Worm (Caenorhabditis elegans) whole organism, L2 larva: ENCODE data around the gene F56H9.6.

Experiments
- R02D3.7 ChIP-seq: fragments of 150-350 bp; optimal IDR thresholded peaks from 2 replicates; lab custom pipeline; 2014; ENCODE audit warnings: missing biosample characterization, missing genetic modification characterization
- lin-39 ChIP-seq: fragments of 150-350 bp; optimal IDR thresholded peaks from 2 replicates; lab custom pipeline; 2014; ENCODE audit warnings: missing biosample characterization, missing genetic modification reagents, missing genetic modification characterization
- nhr-11 ChIP-seq: fragments of 150-350 bp; optimal IDR thresholded peaks from 2 replicates; lab custom pipeline; 2014; ENCODE audit warnings: missing biosample characterization, missing genetic modification characterization
- snpc-4 ChIP-seq: fragments of 150-350 bp; optimal IDR thresholded peaks from 2 replicates; lab custom pipeline; 2014; ENCODE audit warnings: missing biosample characterization, missing genetic modification characterization
- ztf-4 ChIP-seq: fragments of 150-350 bp; optimal IDR thresholded peaks from 2 replicates; lab custom pipeline; 2014; ENCODE audit warnings: missing biosample characterization, missing genetic modification characterization

- no peak for TF ChIP-seq R02D3.7 (tag; lab: Kevin White, UChicago)
- no peak for TF ChIP-seq nhr-11 (tag; lab: Kevin White, UChicago)
- no peak for TF ChIP-seq snpc-4 (tag; lab: Kevin White, UChicago)
- TF ChIP-seq lin-39 (tag; lab: Kevin White, UChicago) = no peak
- no peak for TF ChIP-seq ztf-4 (tag; lab: Kevin White, UChicago)
These were observed 2.4 kb upstream of the F56H9.6 start, which contains the start of gene srx-113 for ce11 chrV:12632048-12632447.
